Worm (Caenorhabditis elegans): ENCODE measurements around the gene cal-4.

The cal-4 gene

DNA sequence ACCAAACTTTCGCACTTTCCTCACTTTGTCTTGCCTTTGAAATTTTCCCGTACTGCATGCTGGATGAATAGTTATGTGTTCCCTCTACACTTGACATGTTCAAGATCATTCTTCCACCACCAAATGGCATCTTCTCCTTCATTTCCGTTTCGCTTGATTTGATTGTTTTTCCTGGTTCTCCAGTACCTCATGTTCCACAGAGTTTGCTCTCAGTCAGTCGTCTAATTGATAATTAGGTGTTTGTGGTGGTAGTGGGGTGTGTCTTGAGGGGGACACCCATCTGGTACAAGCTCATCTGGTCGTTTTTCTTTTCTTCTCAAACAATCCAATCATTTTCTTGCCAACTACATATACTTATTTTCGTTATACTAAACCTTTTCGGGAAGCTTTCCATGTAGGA lies 49.8 kb downstream of the cal-4 start:
- TF ChIP-seq flt-1 (GFP tag; IDR thresholded peaks at IDR 0.05) (no peak), B0310.2 (tag; optimal IDR thresholded peaks at IDR 0.05) (no peak)

- TF ChIP-seq hmg-4 (GFP tag; optimal IDR thresholded peaks at IDR 0.05) (no peak), ets-7 (tag; optimal IDR thresholded peaks at IDR 0.05) (no peak), ceh-36 (tag; optimal IDR thresholded peaks at IDR 0.05) (no peak), pes-1 (GFP tag; IDR thresholded peaks at IDR 0.05) (no peak), ceh-13 (GFP tag; optimal IDR thresholded peaks at IDR 0.05) (no peak), F13C5.2 (tag; optimal IDR thresholded peaks at IDR 0.05) (no peak), ama-1 (optimal IDR thresholded peaks at IDR 0.05) (no peak), hmbx-1 (tag; optimal IDR thresholded peaks at IDR 0.05) (no peak), B0310.2 (tag; optimal IDR thresholded peaks at IDR 0.05) (no peak), tbx-37 (GFP tag; conservative IDR thresholded peaks at IDR 0.05) (no peak), scrt-1 (GFP tag; IDR thresholded peaks at IDR 0.05) (no peak), tra-4 (tag; optimal IDR thresholded peaks at IDR 0.05) (no peak), aly-1 (tag; optimal IDR thresholded peaks at IDR 0.05) (no peak), tbx-11 (GFP tag; IDR thresholded peaks at IDR 0.05) (no peak), sea-1 (GFP tag; conservative IDR thresholded peaks at IDR 0.05) (no peak)
Measured at ce11 chrIV:10573471-10573870, 52.3 kb downstream of the cal-4 start.

DNA sequence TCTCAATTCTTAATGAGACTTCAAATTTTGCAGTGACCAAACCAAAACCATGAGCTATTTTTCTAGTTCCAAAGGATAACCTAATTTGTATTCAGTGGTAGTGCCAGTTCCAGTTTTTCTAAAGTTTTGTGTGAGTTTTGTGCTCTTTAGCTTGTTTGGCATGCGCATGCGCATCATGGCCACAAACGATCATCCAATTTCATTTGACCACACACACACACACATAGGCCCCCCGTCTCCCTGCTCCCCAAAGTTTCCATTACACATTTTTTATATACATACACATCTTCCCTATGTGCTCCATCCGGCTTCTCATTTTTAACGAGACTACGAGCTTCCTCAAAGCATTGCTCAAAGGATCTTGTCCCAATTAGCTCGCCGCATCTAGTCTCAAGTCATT lies 53.3 kb downstream of the cal-4 start:
- TF ChIP-seq tra-4 (tag; optimal IDR thresholded peaks at IDR 0.05) (no peak), aly-1 (tag; optimal IDR thresholded peaks at IDR 0.05) (no peak), F13C5.2 (tag; optimal IDR thresholded peaks at IDR 0.05) (no peak), ets-7 (tag; optimal IDR thresholded peaks at IDR 0.05) (no peak), B0310.2 (tag; optimal IDR thresholded peaks at IDR 0.05) (no peak), tbx-11 (GFP tag; IDR thresholded peaks at IDR 0.05) (no peak), scrt-1 (GFP tag; IDR thresholded peaks at IDR 0.05) (no peak)

DNA sequence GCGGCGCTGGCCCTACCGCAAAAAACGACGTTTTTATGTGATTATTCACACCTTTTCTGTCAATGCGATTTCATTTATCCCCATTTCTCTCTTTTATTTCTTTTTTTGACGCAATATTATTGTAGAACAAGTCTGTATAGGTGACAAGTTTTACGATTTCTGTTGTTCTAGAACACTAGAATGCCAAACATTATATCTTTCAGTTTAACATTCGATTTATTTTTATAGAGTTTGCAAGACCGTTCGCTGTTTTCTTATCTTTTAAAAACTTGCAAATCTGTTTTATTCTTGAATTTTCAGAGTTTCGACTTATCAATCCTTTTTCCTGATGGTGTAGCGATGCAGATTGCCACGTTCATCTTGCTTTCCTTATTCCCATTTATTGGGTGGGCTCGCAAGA lies 54.8 kb downstream of the cal-4 start, which contains the start of gene efn-2:
Gene efn-2 (plus strand): TSS at position 301 of the 400 bp plus-strand sequence.
- TF ChIP-seq tra-4 (tag; optimal IDR thresholded peaks at IDR 0.05) (no peak), ets-7 (tag; optimal IDR thresholded peaks at IDR 0.05) (no peak), tbx-11 (GFP tag; IDR thresholded peaks at IDR 0.05) (no peak), ceh-13 (GFP tag; optimal IDR thresholded peaks at IDR 0.05) (no peak), flt-1 (GFP tag; IDR thresholded peaks at IDR 0.05) (no peak), aly-1 (tag; optimal IDR thresholded peaks at IDR 0.05) (no peak), scrt-1 (GFP tag; IDR thresholded peaks at IDR 0.05) (no peak), ceh-36 (tag; optimal IDR thresholded peaks at IDR 0.05) (no peak), sea-1 (GFP tag; conservative IDR thresholded peaks at IDR 0.05) (no peak), hmbx-1 (tag; optimal IDR thresholded peaks at IDR 0.05) (no peak), B0310.2 (tag; optimal IDR thresholded peaks at IDR 0.05) (no peak)

- TF ChIP-seq pes-1 (GFP tag; IDR thresholded peaks at IDR 0.05) (no peak), ama-1 (optimal IDR thresholded peaks at IDR 0.05) (no peak), hmbx-1 (tag; optimal IDR thresholded peaks at IDR 0.05) (no peak), F13C5.2 (tag; optimal IDR thresholded peaks at IDR 0.05) (no peak), tbx-11 (GFP tag; IDR thresholded peaks at IDR 0.05) (no peak), hnd-1 (tag; optimal IDR thresholded peaks at IDR 0.05) (no peak), aly-1 (tag; optimal IDR thresholded peaks at IDR 0.05) (no peak), sea-1 (GFP tag; conservative IDR thresholded peaks at IDR 0.05) (no peak), tbx-37 (GFP tag; conservative IDR thresholded peaks at IDR 0.05) (no peak), B0310.2 (tag; optimal IDR thresholded peaks at IDR 0.05) (no peak), hmg-4 (GFP tag; optimal IDR thresholded peaks at IDR 0.05) (no peak), ceh-13 (GFP tag; optimal IDR thresholded peaks at IDR 0.05) (no peak), ets-7 (tag; optimal IDR thresholded peaks at IDR 0.05) (no peak), flt-1 (GFP tag; IDR thresholded peaks at IDR 0.05) (no peak), scrt-1 (GFP tag; IDR thresholded peaks at IDR 0.05) (no peak), tra-4 (tag; optimal IDR thresholded peaks at IDR 0.05) (no peak), ceh-36 (tag; optimal IDR thresholded peaks at IDR 0.05) (no peak)
Measured at ce11 chrIV:10576624-10577023, 55.4 kb downstream of the cal-4 start.

DNA sequence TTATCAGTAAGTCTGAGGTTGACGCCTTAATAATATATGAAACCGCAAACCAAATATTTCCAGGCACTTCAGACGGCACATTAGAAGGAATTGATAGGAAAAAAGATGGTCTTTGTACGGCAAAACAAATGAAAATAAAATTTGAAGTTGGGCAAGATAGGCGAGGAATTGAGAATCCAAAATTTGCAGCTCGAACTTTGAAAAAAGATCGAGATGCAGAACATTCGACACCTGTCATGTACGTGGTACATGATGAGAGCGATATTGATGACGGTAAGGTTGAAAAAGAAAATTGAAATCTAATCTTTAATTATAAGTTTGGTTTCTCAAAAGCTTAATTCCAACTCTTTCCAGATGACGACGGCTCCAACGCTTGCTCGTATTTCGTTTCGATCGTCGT lies 56.4 kb downstream of the cal-4 start:
- TF ChIP-seq ama-1 (optimal IDR thresholded peaks at IDR 0.05), result no peak
- no peak for TF ChIP-seq aly-1 (tag; optimal IDR thresholded peaks at IDR 0.05)
- no peak for TF ChIP-seq ets-7 (tag; optimal IDR thresholded peaks at IDR 0.05)
- TF ChIP-seq hmg-4 (GFP tag; optimal IDR thresholded peaks at IDR 0.05), result no peak
- no peak for TF ChIP-seq sea-1 (GFP tag; conservative IDR thresholded peaks at IDR 0.05)
- no peak for TF ChIP-seq F13C5.2 (tag; optimal IDR thresholded peaks at IDR 0.05)
- no peak for TF ChIP-seq ceh-13 (GFP tag; optimal IDR thresholded peaks at IDR 0.05)
- TF ChIP-seq scrt-1 (GFP tag; IDR thresholded peaks at IDR 0.05), result no peak
- TF ChIP-seq hnd-1 (tag; optimal IDR thresholded peaks at IDR 0.05), result no peak
- no peak for TF ChIP-seq tbx-37 (GFP tag; conservative IDR thresholded peaks at IDR 0.05)
- TF ChIP-seq pes-1 (GFP tag; IDR thresholded peaks at IDR 0.05), result no peak
- TF ChIP-seq hmbx-1 (tag; optimal IDR thresholded peaks at IDR 0.05), result no peak
- TF ChIP-seq ceh-36 (tag; optimal IDR thresholded peaks at IDR 0.05), result no peak
- TF ChIP-seq tbx-11 (GFP tag; IDR thresholded peaks at IDR 0.05), result no peak

DNA sequence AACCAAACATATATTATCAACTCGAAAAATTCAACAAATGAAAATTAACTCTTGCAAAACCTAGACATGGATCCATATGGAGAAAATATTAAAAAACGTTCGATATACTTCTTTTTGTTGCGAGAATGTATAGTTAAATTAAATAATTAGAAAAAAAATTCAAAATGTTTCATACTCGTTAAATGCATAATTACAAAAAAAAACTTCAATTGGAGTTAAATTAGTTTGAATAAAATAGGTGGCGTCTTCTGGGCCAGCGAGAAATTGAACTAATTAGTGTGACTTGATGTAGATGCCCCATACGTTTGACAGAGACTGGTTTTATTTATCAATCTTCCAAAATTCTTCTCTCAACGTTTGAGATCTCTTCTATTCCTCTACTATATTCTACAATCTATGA lies 57.2 kb downstream of the cal-4 start, which contains the start of gene lgc-43:
Gene lgc-43 (plus strand): TSS at position 301 of the 400 bp plus-strand sequence.
- TF ChIP-seq hmbx-1 (tag; optimal IDR thresholded peaks at IDR 0.05), result no peak
- TF ChIP-seq tbx-37 (GFP tag; conservative IDR thresholded peaks at IDR 0.05), result no peak
